Fruit fly (Drosophila melanogaster) whole organism, prepupa: ENCODE results near the gene Best4.

ENCODE experiments used
- Blimp-1 ChIP-seq: fragments of 200-800 bp; sonication (Bioruptor generic); optimal IDR thresholded peaks from 3 replicates; lab custom pipeline; 2017; ENCODE audit warnings: missing biosample characterization, missing genetic modification characterization, mild to moderate bottlenecking, moderate library complexity, missing genetic modification reagents
- CG10631 ChIP-seq: fragments of 200-800 bp; sonication (Bioruptor generic); optimal IDR thresholded peaks from 2 replicates; lab custom pipeline; 2016; ENCODE audit warnings: missing biosample characterization, missing genetic modification characterization
- CG10669 ChIP-seq: fragments of 200-800 bp; sonication (Bioruptor generic); optimal IDR thresholded peaks from 3 replicates; lab custom pipeline; 2018; ENCODE audit warnings: missing biosample characterization, mild to moderate bottlenecking, missing genetic modification characterization, moderate library complexity
- CG11294 ChIP-seq: fragments of 200-800 bp; sonication (Bioruptor generic); IDR thresholded peaks from 2 replicates; pipeline ENCODE4 v1.3.6; 2022; ENCODE audit warnings: missing biosample characterization, missing genetic modification characterization
- CG11762 ChIP-seq: fragments of 200-800 bp; sonication (Bioruptor generic); optimal IDR thresholded peaks from 3 replicates; lab custom pipeline; 2016; ENCODE audit warnings: missing biosample characterization, missing genetic modification characterization; ENCODE audit not compliant: insufficient read depth
- CG11902 ChIP-seq: fragments of 200-800 bp; sonication (Bioruptor generic); optimal IDR thresholded peaks from 3 replicates; lab custom pipeline; 2016; ENCODE audit warnings: missing biosample characterization, missing genetic modification characterization
- CG15336 ChIP-seq: fragments of 200-800 bp; sonication (Bioruptor generic); IDR thresholded peaks from 2 replicates; pipeline ENCODE4 v1.3.6; 2022; ENCODE audit warnings: missing biosample characterization, missing genetic modification characterization
- CG1621 ChIP-seq: fragments of 200-800 bp; sonication (Bioruptor generic); optimal IDR thresholded peaks from 3 replicates; lab custom pipeline; 2018; ENCODE audit warnings: missing biosample characterization, mild to moderate bottlenecking, missing genetic modification characterization
- CG16779 ChIP-seq: fragments of 200-800 bp; sonication (Bioruptor generic); optimal IDR thresholded peaks from 3 replicates; lab custom pipeline; 2017; ENCODE audit warnings: missing biosample characterization, mild to moderate bottlenecking, missing genetic modification characterization
- CG3032 ChIP-seq: fragments of 200-800 bp; optimal IDR thresholded peaks from 2 replicates; lab custom pipeline; 2019; ENCODE audit warnings: missing biosample characterization, mild to moderate bottlenecking, missing genetic modification characterization, moderate library complexity
- CG31627 ChIP-seq: fragments of 200-800 bp; sonication (Bioruptor generic); optimal IDR thresholded peaks from 3 replicates; lab custom pipeline; 2016; ENCODE audit warnings: missing biosample characterization, missing genetic modification characterization
- CG32006 ChIP-seq: fragments of 200-800 bp; sonication (Bioruptor generic); optimal IDR thresholded peaks from 3 replicates; lab custom pipeline; 2017; ENCODE audit warnings: missing biosample characterization, mild to moderate bottlenecking, missing genetic modification characterization
- CG6276 ChIP-seq: fragments of 200-800 bp; sonication (Bioruptor generic); optimal IDR thresholded peaks from 2 replicates; lab custom pipeline; 2017; ENCODE audit warnings: missing biosample characterization, mild to moderate bottlenecking, missing genetic modification characterization
- CG6792 ChIP-seq: fragments of 200-800 bp; sonication (Bioruptor generic); optimal IDR thresholded peaks from 3 replicates; lab custom pipeline; 2016; ENCODE audit warnings: missing biosample characterization, missing genetic modification characterization
- CG7368 ChIP-seq: fragments of 200-800 bp; sonication (Bioruptor generic); optimal IDR thresholded peaks from 3 replicates; lab custom pipeline; 2016; ENCODE audit warnings: missing biosample characterization, missing genetic modification characterization
- CG8119 ChIP-seq: fragments of 200-800 bp; sonication (Bioruptor generic); IDR thresholded peaks from 3 replicates; pipeline ENCODE4 v1.3.6; 2022; ENCODE audit warnings: missing biosample characterization, missing genetic modification characterization
- CG8319 ChIP-seq: fragments of 200-800 bp; sonication (Bioruptor generic); optimal IDR thresholded peaks from 3 replicates; lab custom pipeline; 2016; ENCODE audit warnings: missing biosample characterization, missing genetic modification characterization
- CG8632 ChIP-seq: fragments of 200-800 bp; sonication (Bioruptor generic); optimal IDR thresholded peaks from 3 replicates; lab custom pipeline; 2016; ENCODE audit warnings: missing biosample characterization, missing genetic modification characterization
- CG9139 ChIP-seq: fragments of 200-800 bp; sonication (Bioruptor generic); optimal IDR thresholded peaks from 3 replicates; lab custom pipeline; 2017; ENCODE audit warnings: missing biosample characterization, mild to moderate bottlenecking, missing genetic modification characterization
- Eip75B ChIP-seq: fragments of 200-800 bp; sonication (Bioruptor generic); optimal IDR thresholded peaks from 3 replicates; lab custom pipeline; 2016; ENCODE audit warnings: missing biosample characterization, missing genetic modification characterization
- Eip93F ChIP-seq: fragments of 200-800 bp; sonication (Bioruptor generic); optimal IDR thresholded peaks from 2 replicates; lab custom pipeline; 2016; ENCODE audit warnings: missing biosample characterization, mild to moderate bottlenecking, missing genetic modification characterization
- Ets21C ChIP-seq: fragments of 200-800 bp; sonication (Bioruptor generic); optimal IDR thresholded peaks from 3 replicates; lab custom pipeline; 2016; ENCODE audit warnings: missing biosample characterization, missing genetic modification characterization
- Ets96B ChIP-seq: fragments of 200-800 bp; optimal IDR thresholded peaks from 2 replicates; lab custom pipeline; 2019; ENCODE audit warnings: missing biosample characterization, mild to moderate bottlenecking, missing genetic modification characterization, moderate library complexity
- Hr38 ChIP-seq: sonication (Bioruptor generic); optimal IDR thresholded peaks from 2 replicates; lab custom pipeline; 2016; ENCODE audit warnings: missing biosample characterization, missing genetic modification characterization
- Hr39 ChIP-seq: fragments of 200-800 bp; sonication (Bioruptor generic); optimal IDR thresholded peaks from 2 replicates; lab custom pipeline; 2016; ENCODE audit warnings: missing biosample characterization, missing genetic modification characterization
- Lpt ChIP-seq: fragments of 200-800 bp; sonication (Bioruptor generic); optimal IDR thresholded peaks from 3 replicates; lab custom pipeline; 2016; ENCODE audit warnings: missing biosample characterization, missing genetic modification characterization
- Met ChIP-seq: fragments of 200-800 bp; sonication (Bioruptor generic); optimal IDR thresholded peaks from 3 replicates; lab custom pipeline; 2016; ENCODE audit warnings: missing biosample characterization, missing genetic modification characterization
- OdsH ChIP-seq: fragments of 200-800 bp; sonication (Bioruptor generic); optimal IDR thresholded peaks from 3 replicates; lab custom pipeline; 2016; ENCODE audit warnings: missing biosample characterization, missing genetic modification characterization
- Smox ChIP-seq: fragments of 200-800 bp; sonication (Bioruptor generic); optimal IDR thresholded peaks from 3 replicates; lab custom pipeline; 2016; ENCODE audit warnings: missing biosample characterization, missing genetic modification characterization
- Sox14 ChIP-seq: fragments of 200-800 bp; sonication (Bioruptor generic); optimal IDR thresholded peaks from 3 replicates; lab custom pipeline; 2016; ENCODE audit warnings: missing biosample characterization, missing genetic modification characterization
- Sox15 ChIP-seq: fragments of 200-800 bp; sonication (Bioruptor generic); optimal IDR thresholded peaks from 3 replicates; lab custom pipeline; 2016; ENCODE audit warnings: missing biosample characterization, missing genetic modification characterization
- acj6 ChIP-seq: fragments of 200-800 bp; sonication (Bioruptor generic); optimal IDR thresholded peaks from 3 replicates; lab custom pipeline; 2016; ENCODE audit warnings: missing biosample characterization, missing genetic modification characterization
- cyc ChIP-seq: fragments of 200-800 bp; sonication (Bioruptor generic); optimal IDR thresholded peaks from 3 replicates; lab custom pipeline; 2016; ENCODE audit warnings: missing biosample characterization, missing genetic modification characterization
- dac ChIP-seq: fragments of 200-800 bp; sonication (Bioruptor generic); optimal IDR thresholded peaks from 2 replicates; lab custom pipeline; 2017; ENCODE audit warnings: missing biosample characterization, mild to moderate bottlenecking, missing genetic modification characterization
- dsx ChIP-seq: fragments of 200-800 bp; optimal IDR thresholded peaks from 3 replicates; lab custom pipeline; 2019; ENCODE audit warnings: missing biosample characterization, mild to moderate bottlenecking, missing genetic modification characterization, moderate library complexity; ENCODE audit not compliant: poor library complexity, severe bottlenecking
- eg ChIP-seq: fragments of 200-800 bp; sonication (Bioruptor generic); IDR thresholded peaks from 3 replicates; pipeline ENCODE4 v1.3.6; 2022; ENCODE audit warnings: missing biosample characterization, missing genetic modification characterization
- esn ChIP-seq: fragments of 200-800 bp; sonication (Bioruptor generic); optimal IDR thresholded peaks from 2 replicates; lab custom pipeline; 2016; ENCODE audit warnings: missing biosample characterization, mild to moderate bottlenecking, missing genetic modification characterization, moderate library complexity
- fd59A ChIP-seq: fragments of 200-800 bp; sonication (Bioruptor generic); optimal IDR thresholded peaks from 2 replicates; lab custom pipeline; 2017; ENCODE audit warnings: missing biosample characterization, mild to moderate bottlenecking, missing genetic modification characterization, missing genetic modification reagents
- fd85E ChIP-seq: fragments of 200-800 bp; sonication (Bioruptor generic); optimal IDR thresholded peaks from 3 replicates; lab custom pipeline; 2016; ENCODE audit warnings: missing biosample characterization, missing genetic modification characterization
- fkh ChIP-seq: fragments of 200-800 bp; sonication (Bioruptor generic); optimal IDR thresholded peaks from 3 replicates; lab custom pipeline; 2017; ENCODE audit warnings: missing biosample characterization, mild to moderate bottlenecking, missing genetic modification characterization, moderate library complexity
- lz ChIP-seq: fragments of 200-800 bp; sonication (Bioruptor generic); optimal IDR thresholded peaks from 3 replicates; lab custom pipeline; 2016; ENCODE audit warnings: missing biosample characterization, missing genetic modification characterization
- net ChIP-seq: fragments of 200-800 bp; sonication (Bioruptor generic); optimal IDR thresholded peaks from 3 replicates; lab custom pipeline; 2016; ENCODE audit warnings: missing biosample characterization, missing genetic modification characterization
- pdm3 ChIP-seq: fragments of 200-800 bp; sonication (Bioruptor generic); optimal IDR thresholded peaks from 3 replicates; lab custom pipeline; 2016; ENCODE audit warnings: missing biosample characterization, missing genetic modification characterization
- salr ChIP-seq, 2 experiments: fragments of 200-800 bp; sonication (Bioruptor generic); optimal IDR thresholded peaks; 3 replicates each; lab custom pipeline; 2016 to 2018; ENCODE audit warnings: missing biosample characterization in 2 of 2, missing genetic modification characterization in 2 of 2, mild to moderate bottlenecking in 1 of 2
- spab ChIP-seq: fragments of 200-800 bp; sonication (Bioruptor generic); optimal IDR thresholded peaks from 2 replicates; lab custom pipeline; 2017; ENCODE audit warnings: missing biosample characterization, mild to moderate bottlenecking, missing genetic modification characterization, missing genetic modification reagents
- svp ChIP-seq: fragments of 200-800 bp; sonication (Bioruptor generic); peaks from one replicate; lab custom pipeline; 2016; ENCODE audit warnings: missing biosample characterization, missing genetic modification characterization
- topi ChIP-seq: fragments of 200-800 bp; sonication (Bioruptor generic); optimal IDR thresholded peaks from 3 replicates; lab custom pipeline; 2016; ENCODE audit warnings: missing biosample characterization, missing genetic modification characterization

The Best4 gene

DNA sequence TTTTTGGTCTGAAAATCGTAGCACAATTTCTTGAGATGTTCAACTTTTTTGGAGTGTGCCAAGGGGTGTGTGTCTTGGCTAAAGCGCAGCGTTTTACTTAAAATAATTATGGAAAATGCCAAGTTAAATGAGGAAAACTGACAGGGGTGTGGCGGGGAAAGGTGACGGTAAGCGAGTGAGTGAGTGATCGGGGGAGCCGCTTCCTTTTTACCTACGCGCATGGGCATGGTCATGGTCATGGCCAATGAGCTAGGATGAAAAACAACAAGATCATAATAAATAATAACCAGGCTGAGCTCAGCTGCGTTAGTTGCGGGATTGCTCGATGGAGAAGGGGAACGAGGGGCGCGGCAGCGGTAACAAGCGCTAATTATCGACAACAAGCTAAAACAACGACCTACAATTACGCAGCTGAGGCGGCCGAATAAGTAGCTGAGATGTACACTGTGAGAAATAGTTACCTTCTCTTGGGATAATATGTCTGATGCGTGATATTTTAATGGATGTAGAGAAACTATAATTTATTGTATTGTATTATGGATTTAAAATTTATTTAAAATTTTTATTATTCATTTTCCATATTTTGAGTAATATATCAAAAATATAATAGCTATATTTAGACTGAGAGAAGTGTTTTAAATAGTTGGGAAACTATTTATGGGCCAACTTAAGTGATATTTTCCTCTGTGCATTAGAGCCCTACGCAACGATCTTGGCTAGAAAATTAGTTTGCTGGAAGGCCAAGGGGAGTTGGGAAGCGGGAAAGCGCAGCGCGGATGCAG lies 34.3 kb upstream of the Best4 start (continued):
- TF ChIP-seq dac (peak; percentile 35), CG8632 (peak; percentile 43), CG1621 (peak; percentile 27), Met (GFP tag; lab: Kevin White, UChicago) (no peak), lz (GFP tag; lab: Kevin White, UChicago) (no peak), CG31627 (GFP tag; lab: Kevin White, UChicago) (no peak), Eip93F (no peak), Sox15 (GFP tag; lab: Kevin White, UChicago) (no peak), esn (GFP tag; lab: Kevin White, UChicago) (no peak), Ets96B (tag; lab: Kevin White, UChicago) (peak; percentile 84), CG16779 (tag; lab: Kevin White, UChicago) (peak; percentile 29), eg (GFP tag; lab: Robert Waterston, UW) (peak; percentile 37; the same call in 1 of the 3 replicates), cyc (GFP tag; lab: Kevin White, UChicago) (no peak), CG8319 (no peak), CG10669 (peak; percentile 62), CG32006 (peak; percentile 83), Hr39 (no peak), CG11294 (no peak), CG10631 (GFP tag; lab: Kevin White, UChicago) (peak; percentile 79), spab (GFP tag; lab: Kevin White, UChicago) (peak; percentile 72), Smox (GFP tag; lab: Kevin White, UChicago) (no peak), fd59A (GFP tag; lab: Kevin White, UChicago) (peak; percentile 62), CG11902 (GFP tag; lab: Kevin White, UChicago) (no peak), acj6 (GFP tag; lab: Kevin White, UChicago) (peak; percentile 48), OdsH (GFP tag; lab: Kevin White, UChicago) (peak; percentile 59), CG8119 (GFP tag; lab: Robert Waterston, UW) (peak; percentile 71), CG15336 (GFP tag; lab: Robert Waterston, UW) (peak; percentile 61), Lpt (GFP tag; lab: Kevin White, UChicago) (peak; percentile 44), Eip75B (GFP tag; lab: Kevin White, UChicago) (peak; percentile 4), svp (GFP tag; lab: Kevin White, UChicago) (peak; percentile 56), dsx (GFP tag; lab: Kevin White, UChicago) (peak; percentile 74), CG9139 (GFP tag; lab: Kevin White, UChicago) (peak; percentile 41), fd85E (no peak), CG11762 (GFP tag; lab: Kevin White, UChicago) (peak; percentile 54), Blimp-1 (GFP tag; lab: Kevin White, UChicago) (no peak), topi (GFP tag; lab: Kevin White, UChicago) (no peak), CG7368 (GFP tag; lab: Kevin White, UChicago) (peak; percentile 30), Ets21C (GFP tag; lab: Kevin White, UChicago) (no peak), CG6792 (peak; percentile 5)

DNA sequence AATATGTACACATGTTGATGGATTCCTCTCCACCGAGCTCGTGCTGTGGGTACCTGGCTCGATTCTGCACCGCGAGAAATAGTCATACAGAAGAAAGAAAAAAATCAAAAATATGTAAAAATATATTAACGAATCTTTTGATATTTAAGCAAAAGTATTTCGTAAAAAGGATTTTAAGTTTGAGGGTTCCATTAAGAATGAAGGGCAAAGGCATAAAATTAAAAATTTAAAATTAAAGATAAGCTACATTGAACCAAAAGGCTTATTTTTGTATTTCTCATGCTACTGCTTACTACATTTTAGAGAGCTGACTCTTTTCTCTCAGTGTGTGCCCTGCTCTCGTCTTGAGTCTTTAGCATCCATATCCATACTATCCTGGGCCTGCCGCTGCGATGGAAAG lies 32.1 kb upstream of the Best4 start:
- TF ChIP-seq CG8119 (GFP tag; lab: Robert Waterston, UW) = peak; percentile 80
- peak; percentile 74 for TF ChIP-seq CG15336 (GFP tag; lab: Robert Waterston, UW)
- TF ChIP-seq Sox14 (GFP tag; lab: Kevin White, UChicago) = peak; percentile 81
- TF ChIP-seq lz (GFP tag; lab: Kevin White, UChicago) = peak; percentile 63
- peak; percentile 74 for TF ChIP-seq pdm3
- TF ChIP-seq CG6276 (GFP tag; lab: Kevin White, UChicago) = peak; percentile 62
- peak; percentile 79 for TF ChIP-seq Smox (GFP tag; lab: Kevin White, UChicago)
- TF ChIP-seq spab (GFP tag; lab: Kevin White, UChicago) = peak; percentile 55
- TF ChIP-seq Eip75B (GFP tag; lab: Kevin White, UChicago) = peak; percentile 70
- peak; percentile 79 for TF ChIP-seq acj6 (GFP tag; lab: Kevin White, UChicago)
- TF ChIP-seq CG8632 = peak; percentile 45
- TF ChIP-seq Lpt (GFP tag; lab: Kevin White, UChicago) = peak; percentile 75
- no peak for TF ChIP-seq Hr38 (GFP tag; lab: Kevin White, UChicago)
- TF ChIP-seq Eip93F = no peak
- peak; percentile 69 for TF ChIP-seq cyc (GFP tag; lab: Kevin White, UChicago)
- peak; percentile 75 for TF ChIP-seq Met (GFP tag; lab: Kevin White, UChicago)
- no peak for TF ChIP-seq fd85E
- peak; percentile 57 for TF ChIP-seq CG3032
- peak; percentile 67 for TF ChIP-seq topi (GFP tag; lab: Kevin White, UChicago)
- TF ChIP-seq fkh (GFP tag; lab: Kevin White, UChicago) = no peak
- peak; percentile 65 for TF ChIP-seq dsx (GFP tag; lab: Kevin White, UChicago)
- peak; percentile 50; the same call in 2 of the 3 replicates for TF ChIP-seq eg (GFP tag; lab: Robert Waterston, UW)
- TF ChIP-seq CG1621 = peak; percentile 35
- peak; percentile 61 for TF ChIP-seq net (GFP tag; lab: Kevin White, UChicago)
- peak in 1 of 2 experiments; percentile 84 for TF ChIP-seq salr (GFP tag; optimal IDR thresholded peaks at IDR 0.05; lab: Kevin White, UChicago)
